Fruit fly (Drosophila melanogaster): ENCODE data around the gene CG43317.

Gene CG43317

dm6 chr3R:15793372-15793802, 40.8 kb downstream of the CG43317 start, which contains the start of gene nsl1 (continued):
- TF ChIP-seq CG13424 (tag; optimal IDR thresholded peaks at IDR 0.05), result peak; percentile 2
- TF ChIP-seq CG4404 (GFP tag; IDR thresholded peaks at IDR 0.05), result peak; percentile 38; the same call in 1 of the 2 replicates
- TF ChIP-seq lov (optimal IDR thresholded peaks at IDR 0.05), result no peak
- 0 out of 3 replicates have a peak, but pooled peaks have one; percentile 5 for TF ChIP-seq lov (GFP tag; IDR thresholded peaks at IDR 0.05)
- TF ChIP-seq Gsc (GFP tag; IDR thresholded peaks at IDR 0.05), result no peak
- no peak for TF ChIP-seq Bdp1 (GFP tag; optimal IDR thresholded peaks at IDR 0.05)
- TF ChIP-seq CG13123 (GFP tag; optimal IDR thresholded peaks at IDR 0.05), result no peak
- TF ChIP-seq slbo (GFP tag; IDR thresholded peaks at IDR 0.05), result peak; percentile 51; the same call in 1 of the 2 replicates
- peak; percentile 69 for TF ChIP-seq CG8765 (GFP tag; IDR thresholded peaks at IDR 0.05)
- TF ChIP-seq ara (GFP tag; IDR thresholded peaks at IDR 0.05), result peak; percentile 25; the same call in 1 of the 2 replicates
- 0 out of 3 replicates have a peak, but pooled peaks have one; percentile 18 for TF ChIP-seq Aef1 (GFP tag; IDR thresholded peaks at IDR 0.05)
- no peak for TF ChIP-seq CG5245 (GFP tag; optimal IDR thresholded peaks at IDR 0.05)
- no peak for TF ChIP-seq Dek (tag; optimal IDR thresholded peaks at IDR 0.05)
- peak; percentile 58 for TF ChIP-seq Lhr (GFP tag; optimal IDR thresholded peaks at IDR 0.05)
- TF ChIP-seq lmd (GFP tag; IDR thresholded peaks at IDR 0.05), result peak; percentile 49; the same call in 1 of the 2 replicates
- TF ChIP-seq pan (optimal IDR thresholded peaks at IDR 0.05), result no peak
- TF ChIP-seq pan (GFP tag; optimal IDR thresholded peaks at IDR 0.05 in 1 of 2, IDR thresholded peaks at IDR 0.05 in 1 of 2), result peak in 1 of 2 experiments; percentile 41
- peak; percentile 94 for TF ChIP-seq CG2116 (GFP tag; optimal IDR thresholded peaks at IDR 0.05)
- TF ChIP-seq vvl (GFP tag; IDR thresholded peaks at IDR 0.05), result peak; percentile 69; the same call in 1 of the 2 replicates
- TF ChIP-seq gsb (GFP tag; IDR thresholded peaks at IDR 0.05), result no peak
- no peak for TF ChIP-seq Eip74EF (GFP tag; optimal IDR thresholded peaks at IDR 0.05)
- TF ChIP-seq ranshi (GFP tag; IDR thresholded peaks at IDR 0.05), result no peak
- TF ChIP-seq corto (GFP tag; optimal IDR thresholded peaks at IDR 0.05), result peak; percentile 73
- peak; percentile 77 for TF ChIP-seq chn (GFP tag; optimal IDR thresholded peaks at IDR 0.05)
- TF ChIP-seq Med (GFP tag), result peak; percentile 90
- peak; percentile 88; the same call in 3 of the 4 replicates for TF ChIP-seq chinmo (GFP tag; IDR thresholded peaks at IDR 0.05; ENCODE audit: partially characterized antibody)
- no peak for TF ChIP-seq unpg (GFP tag; optimal IDR thresholded peaks at IDR 0.05)
- TF ChIP-seq klu (GFP tag; IDR thresholded peaks at IDR 0.05), result no peak
- no peak for TF ChIP-seq toy (GFP tag; IDR thresholded peaks at IDR 0.05)
- peak; percentile 75 for TF ChIP-seq CG17802 (tag; optimal IDR thresholded peaks at IDR 0.05)
- no peak for TF ChIP-seq Ravus (GFP tag; IDR thresholded peaks at IDR 0.05)
- TF ChIP-seq Hr3 (GFP tag; optimal IDR thresholded peaks at IDR 0.05), result peak; percentile 20
- peak; percentile 98 for TF ChIP-seq CG34224 (GFP tag; IDR thresholded peaks at IDR 0.05; ENCODE audit: partially characterized antibody)
- TF ChIP-seq jumu (GFP tag; optimal IDR thresholded peaks at IDR 0.05), result peak; percentile 49
- peak; percentile 31 for TF ChIP-seq CoRest (tag; optimal IDR thresholded peaks at IDR 0.05)
- TF ChIP-seq CG10209 (GFP tag; optimal IDR thresholded peaks at IDR 0.05), result no peak
- TF ChIP-seq gro (GFP tag; optimal IDR thresholded peaks at IDR 0.05), result no peak
- TF ChIP-seq kni (GFP tag; optimal IDR thresholded peaks at IDR 0.05), result peak; percentile 46
- peak; percentile 96 for TF ChIP-seq HLH4C (GFP tag; IDR thresholded peaks at IDR 0.05; ENCODE audit: partially characterized antibody)
- TF ChIP-seq grn (GFP tag; optimal IDR thresholded peaks at IDR 0.05), result no peak
- TF ChIP-seq Dref (GFP tag; IDR thresholded peaks at IDR 0.05), result peak; percentile 84
- TF ChIP-seq TFAM (GFP tag; optimal IDR thresholded peaks at IDR 0.05), result no peak
- TF ChIP-seq CG9876 (GFP tag; optimal IDR thresholded peaks at IDR 0.05), result no peak
- 0 out of 2 replicates have a peak, but pooled peaks have one; percentile 11 for TF ChIP-seq CG14667 (GFP tag; IDR thresholded peaks at IDR 0.05)
- no peak for TF ChIP-seq eyg (GFP tag; optimal IDR thresholded peaks at IDR 0.05)
- TF ChIP-seq CG14441 (GFP tag; IDR thresholded peaks at IDR 0.05), result 0 out of 2 replicates have a peak, but pooled peaks have one; percentile 24
- peak; percentile 37 for TF ChIP-seq CG18262 (tag; optimal IDR thresholded peaks at IDR 0.05)
- TF ChIP-seq CG6813 (GFP tag; optimal IDR thresholded peaks at IDR 0.05), result peak; percentile 4
- no peak for TF ChIP-seq CG13296 (GFP tag; optimal IDR thresholded peaks at IDR 0.05)
- no peak for TF ChIP-seq CG4282 (GFP tag; optimal IDR thresholded peaks at IDR 0.05)
- TF ChIP-seq crp (GFP tag; optimal IDR thresholded peaks at IDR 0.05), result peak in 1 of 2 experiments; percentile 5

Measured in whole organism, embryonic.